Fruit fly (Drosophila melanogaster): ENCODE data around the gene CG42724.

dm6 chr3R:6401522-6401844 lies 33.4 kb upstream of the CG42724 start:
- TF ChIP-seq psq (optimal IDR thresholded peaks at IDR 0.05) (no peak), Sin3A (optimal IDR thresholded peaks at IDR 0.05) (no peak), h (optimal IDR thresholded peaks at IDR 0.05) (no peak), ttk (optimal IDR thresholded peaks at IDR 0.05) (no peak), Myc (optimal IDR thresholded peaks at IDR 0.05) (no peak)

All from Kc167 (cell line).